Worm (Caenorhabditis elegans) whole organism, young adult: ENCODE data around the gene mec-14.

ENCODE experiments used
- C17E4.6 ChIP-seq: fragments of 200-800 bp; sonication (Bioruptor generic); IDR thresholded peaks from 2 replicates; pipeline ENCODE4 v1.3.6; 2022; ENCODE audit warnings: missing genetic modification reagents, missing genetic modification characterization, missing compliant biosample characterization
- F39B2.1 ChIP-seq: fragments of 200-800 bp; sonication (Bioruptor generic); IDR thresholded peaks from 2 replicates; pipeline ENCODE4 v1.3.6; 2022; ENCODE audit warnings: missing genetic modification reagents, missing genetic modification characterization, missing compliant biosample characterization
- T26A5.8 ChIP-seq: sonication (generic microtip); optimal IDR thresholded peaks from 2 replicates; lab custom pipeline; 2016; ENCODE audit warnings: missing genetic modification characterization, missing compliant biosample characterization
- Y53G8AR.9 ChIP-seq: fragments of 200-800 bp; sonication (Bioruptor generic); conservative IDR thresholded peaks from 2 replicates; pipeline ENCODE4 v1.3.6; 2022; ENCODE audit warnings: missing genetic modification reagents, missing genetic modification characterization, missing compliant biosample characterization
- Y95B8A.8 ChIP-seq: fragments of 200-800 bp; sonication (Bioruptor generic); IDR thresholded peaks from 2 replicates; pipeline ENCODE4 v1.3.6; 2022; ENCODE audit warnings: missing genetic modification reagents, missing genetic modification characterization, missing compliant biosample characterization
- ceh-100 ChIP-seq: fragments of 200-800 bp; sonication (Bioruptor generic); IDR thresholded peaks from 2 replicates; pipeline ENCODE4 v1.3.6; 2022; ENCODE audit warnings: missing genetic modification reagents, missing genetic modification characterization, missing compliant biosample characterization
- ceh-91 ChIP-seq: fragments of 200-800 bp; sonication (Bioruptor generic); IDR thresholded peaks from 2 replicates; pipeline ENCODE4 v1.3.6; 2022; ENCODE audit warnings: missing genetic modification reagents, missing genetic modification characterization, missing compliant biosample characterization
- dox-1 ChIP-seq: fragments of 200-800 bp; sonication (Bioruptor generic); IDR thresholded peaks from 2 replicates; pipeline ENCODE4 v1.3.6; 2022; ENCODE audit warnings: missing genetic modification reagents, missing genetic modification characterization, missing compliant biosample characterization
- fkh-3 ChIP-seq: sonication (generic microtip); optimal IDR thresholded peaks from 2 replicates; lab custom pipeline; 2016; ENCODE audit warnings: mild to moderate bottlenecking, missing genetic modification characterization, missing compliant biosample characterization
- him-1 ChIP-seq: sonication (generic microtip); optimal IDR thresholded peaks from 2 replicates; lab custom pipeline; 2016; ENCODE audit warnings: missing genotype, missing genetic modification reagents, missing genetic modification characterization, missing compliant biosample characterization
- hlh-26 ChIP-seq: fragments of 200-800 bp; sonication (Bioruptor generic); conservative IDR thresholded peaks from 2 replicates; pipeline ENCODE4 v1.3.6; 2022; ENCODE audit warnings: missing genetic modification reagents, missing genetic modification characterization, missing compliant biosample characterization
- lin-26 ChIP-seq: fragments of 200-800 bp; sonication (Bioruptor generic); IDR thresholded peaks from 2 replicates; pipeline ENCODE4 v1.3.6; 2022; ENCODE audit warnings: missing genetic modification reagents, missing genetic modification characterization, missing compliant biosample characterization
- madf-3 ChIP-seq: fragments of 200-800 bp; sonication (Bioruptor generic); IDR thresholded peaks from 2 replicates; pipeline ENCODE4 v1.3.6; 2022; ENCODE audit warnings: missing genetic modification reagents, missing genetic modification characterization, missing compliant biosample characterization
- madf-8 ChIP-seq: fragments of 200-800 bp; sonication (Bioruptor generic); conservative IDR thresholded peaks from 2 replicates; pipeline ENCODE4 v1.3.6; 2022; ENCODE audit warnings: missing genetic modification reagents, missing genetic modification characterization, missing compliant biosample characterization
- mes-4 ChIP-seq: sonication (generic microtip); optimal IDR thresholded peaks from 2 replicates; lab custom pipeline; 2016; ENCODE audit warnings: missing genotype, missing genetic modification characterization, missing compliant biosample characterization
- ztf-22 ChIP-seq: fragments of 200-800 bp; sonication (Bioruptor generic); optimal IDR thresholded peaks from 2 replicates; lab custom pipeline; 2018; ENCODE audit warnings: mild to moderate bottlenecking, missing genetic modification characterization, moderate library complexity, missing compliant biosample characterization

mec-14 gene

DNA sequence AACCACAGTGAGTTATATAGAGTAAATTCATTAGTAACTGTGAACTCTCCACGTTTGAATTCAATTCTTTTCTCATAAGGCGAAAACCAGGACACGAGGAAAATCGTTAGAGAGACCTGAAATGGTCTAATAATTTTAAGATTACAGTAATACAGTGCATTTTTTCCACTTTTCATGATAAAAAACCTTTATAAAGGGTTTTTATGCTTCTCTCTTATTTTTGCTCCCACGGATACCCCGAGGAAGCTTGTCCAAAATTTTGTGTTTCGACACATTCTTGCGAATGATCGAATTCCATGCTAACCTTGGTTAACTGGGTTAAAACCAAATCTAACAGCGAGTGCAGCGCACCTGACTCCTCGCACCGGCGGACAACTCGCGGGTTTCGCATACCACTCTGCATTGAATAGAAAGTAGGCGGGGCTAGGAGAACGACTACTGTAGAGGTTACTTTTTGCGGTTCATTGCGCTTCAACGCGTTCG is 52.5 kb downstream of the mec-14 start (continued):
- peak; percentile 50; the same call in 1 of the 2 replicates for TF ChIP-seq madf-3 (GFP tag; lab: Robert Waterston, UW)
- TF ChIP-seq lin-26 (GFP tag; lab: Robert Waterston, UW) = peak; percentile 45; the same call in 1 of the 2 replicates
- peak; percentile 31; the same call in 1 of the 2 replicates for TF ChIP-seq madf-8 (GFP tag; lab: Robert Waterston, UW)
- no peak for TF ChIP-seq C17E4.6 (GFP tag; lab: Robert Waterston, UW)
- TF ChIP-seq T26A5.8 (tag; lab: Kevin White, UChicago) = no peak
- no peak for TF ChIP-seq fkh-3 (tag; lab: Kevin White, UChicago)
- TF ChIP-seq dox-1 (GFP tag; lab: Robert Waterston, UW) = peak; percentile 80
- TF ChIP-seq F39B2.1 (GFP tag; lab: Robert Waterston, UW) = 0 out of 2 replicates have a peak, but pooled peaks have one; percentile 64
- TF ChIP-seq ceh-100 (GFP tag; lab: Robert Waterston, UW) = 0 out of 2 replicates have a peak, but pooled peaks have one; percentile 9
- no peak for TF ChIP-seq mes-4 (tag; lab: Kevin White, UChicago)
- peak; percentile 83 for TF ChIP-seq Y95B8A.8 (GFP tag; lab: Robert Waterston, UW)
- 0 out of 2 replicates have a peak, but pooled peaks have one; percentile 18 for TF ChIP-seq ceh-91 (GFP tag; lab: Robert Waterston, UW)
- TF ChIP-seq ztf-22 (GFP tag; lab: Kevin White, UChicago) = no peak
- peak; percentile 51; the same call in 1 of the 2 replicates for TF ChIP-seq Y53G8AR.9 (GFP tag; lab: Robert Waterston, UW)
- TF ChIP-seq him-1 (tag; lab: Kevin White, UChicago) = peak; percentile 62
- no peak for TF ChIP-seq hlh-26
